Worm (Caenorhabditis elegans) whole organism, late embryonic: ENCODE data around the gene W06A11.1.

Source experiments
- F13H6.1 ChIP-seq: sonication (generic microtip); optimal IDR thresholded peaks from 2 replicates; lab custom pipeline; 2016; ENCODE audit warnings: missing genetic modification characterization, missing compliant biosample characterization
- ama-1 ChIP-seq: fragments of 150-350 bp; optimal IDR thresholded peaks from 2 replicates; lab custom pipeline; 2014
- ceh-18 ChIP-seq: sonication (generic microtip); optimal IDR thresholded peaks from 2 replicates; lab custom pipeline; 2016; ENCODE audit warnings: missing genetic modification characterization, missing compliant biosample characterization
- dve-1 ChIP-seq: sonication (generic microtip); optimal IDR thresholded peaks from 2 replicates; lab custom pipeline; 2017; ENCODE audit warnings: antibody characterized with exemption, mild to moderate bottlenecking, missing genetic modification characterization, missing compliant biosample characterization
- elt-2 ChIP-seq: sonication (generic microtip); optimal IDR thresholded peaks from 2 replicates; lab custom pipeline; 2016; ENCODE audit warnings: missing genetic modification reagents, missing genetic modification characterization, missing compliant biosample characterization
- hlh-6 ChIP-seq: sonication (generic microtip); optimal IDR thresholded peaks from 2 replicates; lab custom pipeline; 2016; ENCODE audit warnings: missing genotype, missing genetic modification characterization, missing compliant biosample characterization
- lim-6 ChIP-seq: sonication (generic microtip); optimal IDR thresholded peaks from 2 replicates; lab custom pipeline; 2016; ENCODE audit warnings: missing genetic modification characterization, missing compliant biosample characterization
- nfya-1 ChIP-seq: sonication (generic microtip); optimal IDR thresholded peaks from 2 replicates; lab custom pipeline; 2017; ENCODE audit warnings: missing genetic modification characterization, mild to moderate bottlenecking, missing compliant biosample characterization, antibody characterized with exemption, moderate library complexity
- pha-2 ChIP-seq: sonication (generic microtip); optimal IDR thresholded peaks from 2 replicates; lab custom pipeline; 2017; ENCODE audit warnings: mild to moderate bottlenecking, missing genetic modification characterization, missing compliant biosample characterization
- pha-4 ChIP-seq: fragments of 150-350 bp; optimal IDR thresholded peaks from 2 replicates; lab custom pipeline; 2018; ENCODE audit warnings: missing biosample characterization, missing genetic modification reagents, missing genetic modification characterization
- pros-1 ChIP-seq: fragments of 150-350 bp; optimal IDR thresholded peaks from 2 replicates; lab custom pipeline; 2014; ENCODE audit warnings: missing biosample characterization, missing genetic modification reagents, missing genetic modification characterization
- ref-2 ChIP-seq: sonication (generic microtip); optimal IDR thresholded peaks from 2 replicates; lab custom pipeline; 2016; ENCODE audit warnings: missing genetic modification characterization, missing compliant biosample characterization
- sox-4 ChIP-seq: sonication (generic microtip); optimal IDR thresholded peaks from 2 replicates; lab custom pipeline; 2017; ENCODE audit warnings: mild to moderate bottlenecking, missing genetic modification characterization, inconsistent platforms, missing compliant biosample characterization
- tbx-2 ChIP-seq: sonication (generic microtip); optimal IDR thresholded peaks from 2 replicates; lab custom pipeline; 2016; ENCODE audit warnings: missing genetic modification characterization, missing compliant biosample characterization

ce11 chrII:4032293-4032692, 35.1 kb upstream of the W06A11.1 start, which contains the start of gene K07D4.4:
- TF ChIP-seq dve-1 (tag; lab: Kevin White, UChicago): no peak
- TF ChIP-seq pha-4: no peak
- TF ChIP-seq hlh-6 (tag; lab: Kevin White, UChicago): no peak
- no peak for TF ChIP-seq nfya-1 (tag; lab: Kevin White, UChicago)
- no peak for TF ChIP-seq pros-1 (tag; lab: Kevin White, UChicago)
- TF ChIP-seq sox-4: no peak
- TF ChIP-seq elt-2: no peak
- TF ChIP-seq ceh-18 (tag; lab: Kevin White, UChicago): no peak
- TF ChIP-seq pha-2 (tag; lab: Kevin White, UChicago): no peak
- no peak for TF ChIP-seq lim-6 (tag; lab: Kevin White, UChicago)
- no peak for TF ChIP-seq ama-1 (lab: Kevin White, UChicago)
- TF ChIP-seq ref-2: no peak
- no peak for TF ChIP-seq tbx-2
- no peak for TF ChIP-seq F13H6.1
